Fruit fly (Drosophila melanogaster): ENCODE measurements around the gene RpS13.

- TF ChIP-seq ranshi (GFP tag; IDR thresholded peaks at IDR 0.05) (no peak; the same call in 1 of the 2 replicates), Hmx (GFP tag; optimal IDR thresholded peaks at IDR 0.05) (no peak), Myb (GFP tag; optimal IDR thresholded peaks at IDR 0.05) (no peak), hbn (GFP tag; IDR thresholded peaks at IDR 0.05; ENCODE audit: partially characterized antibody) (no peak), CG10209 (GFP tag; optimal IDR thresholded peaks at IDR 0.05) (peak; percentile 31), dmrt99B (tag; optimal IDR thresholded peaks at IDR 0.05) (peak; percentile 25), usp (GFP tag; optimal IDR thresholded peaks at IDR 0.05) (no peak), kay (GFP tag; optimal IDR thresholded peaks at IDR 0.05) (no peak), bcd (GFP tag; optimal IDR thresholded peaks at IDR 0.05) (no peak)
Measured at dm6 chr2L:8350560-8351171, 13.8 kb downstream of the RpS13 start.

All from whole organism, embryonic.